Worm (Caenorhabditis elegans) whole organism, L2 larva: ENCODE data around the gene sre-2.
A peak's percentile ranks its signal among the peaks of the same experiment; 100 is the strongest.

Source experiments
- C34F6.9 ChIP-seq: fragments of 150-350 bp; optimal IDR thresholded peaks from 2 replicates; lab custom pipeline; 2014; ENCODE audit warnings: missing biosample characterization, missing genetic modification characterization
- F13H6.1 ChIP-seq: sonication (generic microtip); optimal IDR thresholded peaks from 2 replicates; lab custom pipeline; 2016; ENCODE audit warnings: missing genetic modification characterization, missing compliant biosample characterization
- R02D3.7 ChIP-seq: fragments of 150-350 bp; optimal IDR thresholded peaks from 2 replicates; lab custom pipeline; 2014; ENCODE audit warnings: missing biosample characterization, missing genetic modification characterization
- ZK546.5 ChIP-seq: sonication (generic microtip); optimal IDR thresholded peaks from 2 replicates; lab custom pipeline; 2017; ENCODE audit warnings: missing biosample characterization, missing genetic modification characterization
- alr-1 ChIP-seq: fragments of 150-350 bp; optimal IDR thresholded peaks from 2 replicates; lab custom pipeline; 2014; ENCODE audit warnings: missing biosample characterization, missing genetic modification characterization
- aly-2 ChIP-seq: fragments of 150-350 bp; optimal IDR thresholded peaks from 2 replicates; lab custom pipeline; 2014; ENCODE audit warnings: missing biosample characterization, missing genetic modification characterization
- ama-1 ChIP-seq: fragments of 150-350 bp; optimal IDR thresholded peaks from 2 replicates; lab custom pipeline; 2018; ENCODE audit warnings: inconsistent platforms
- blmp-1 ChIP-seq: sonication (generic microtip); optimal IDR thresholded peaks from 2 replicates; lab custom pipeline; 2017; ENCODE audit warnings: missing genetic modification characterization, mild to moderate bottlenecking, missing compliant biosample characterization, antibody characterized with exemption, moderate library complexity; ENCODE audit not compliant: insufficient read depth
- crh-2 ChIP-seq: sonication (generic microtip); optimal IDR thresholded peaks from 2 replicates; lab custom pipeline; 2017; ENCODE audit warnings: missing biosample characterization, missing genetic modification characterization
- dmd-4 ChIP-seq: sonication (generic microtip); optimal IDR thresholded peaks from 2 replicates; lab custom pipeline; 2017; ENCODE audit warnings: missing biosample characterization, missing genetic modification characterization
- elt-1 ChIP-seq: fragments of 150-350 bp; optimal IDR thresholded peaks from 2 replicates; lab custom pipeline; 2014; ENCODE audit warnings: missing biosample characterization, missing genetic modification characterization
- fos-1 ChIP-seq: fragments of 150-350 bp; optimal IDR thresholded peaks from 2 replicates; lab custom pipeline; 2014; ENCODE audit warnings: missing biosample characterization, missing genetic modification characterization
- gmeb-1 ChIP-seq: fragments of 150-350 bp; optimal IDR thresholded peaks from 2 replicates; lab custom pipeline; 2014; ENCODE audit warnings: missing biosample characterization, missing genetic modification characterization
- lin-11 ChIP-seq: fragments of 150-350 bp; sonication (generic microtip); optimal IDR thresholded peaks from 2 replicates; lab custom pipeline; 2014; ENCODE audit warnings: missing biosample characterization, missing genetic modification characterization, inconsistent platforms, mixed read lengths
- lsy-2 ChIP-seq, 2 experiments: fragments of 150-350 bp in 1 of 2; sonication (generic microtip) in 1 of 2; optimal IDR thresholded peaks; 2 replicates each; lab custom pipeline; 2014 to 2017; ENCODE audit warnings: missing biosample characterization in 2 of 2, missing genetic modification characterization in 2 of 2
- mab-5 ChIP-seq: fragments of 150-350 bp; optimal IDR thresholded peaks from 2 replicates; lab custom pipeline; 2014; ENCODE audit warnings: missing biosample characterization, missing genetic modification characterization
- mbf-1 ChIP-seq: sonication (generic microtip); optimal IDR thresholded peaks from 2 replicates; lab custom pipeline; 2017; ENCODE audit warnings: missing biosample characterization, missing genetic modification characterization
- mdl-1 ChIP-seq, 2 experiments: fragments of 150-350 bp in 1 of 2; sonication (generic microtip) in 1 of 2; optimal IDR thresholded peaks; 2 replicates each; lab custom pipeline; 2017; ENCODE audit warnings: missing biosample characterization in 2 of 2, missing genetic modification characterization in 2 of 2
- nhr-10 ChIP-seq: sonication (generic microtip); optimal IDR thresholded peaks from 2 replicates; lab custom pipeline; 2017; ENCODE audit warnings: missing biosample characterization, missing genetic modification characterization
- nhr-11 ChIP-seq: fragments of 150-350 bp; optimal IDR thresholded peaks from 2 replicates; lab custom pipeline; 2014; ENCODE audit warnings: missing biosample characterization, missing genetic modification characterization
- nhr-129 ChIP-seq: fragments of 150-350 bp; optimal IDR thresholded peaks from 2 replicates; lab custom pipeline; 2014; ENCODE audit warnings: missing biosample characterization, missing genetic modification characterization
- nhr-21 ChIP-seq: fragments of 150-350 bp; optimal IDR thresholded peaks from 2 replicates; lab custom pipeline; 2014; ENCODE audit warnings: missing biosample characterization, missing genetic modification characterization
- nhr-23 ChIP-seq: fragments of 150-350 bp; optimal IDR thresholded peaks from 2 replicates; lab custom pipeline; 2014; ENCODE audit warnings: missing biosample characterization, missing genetic modification reagents, missing genetic modification characterization
- nhr-237 ChIP-seq: fragments of 150-350 bp; optimal IDR thresholded peaks from 2 replicates; lab custom pipeline; 2014; ENCODE audit warnings: missing biosample characterization, missing genetic modification characterization
- nhr-25 ChIP-seq: fragments of 150-350 bp; sonication (generic microtip); optimal IDR thresholded peaks from 3 replicates; lab custom pipeline; 2014; ENCODE audit warnings: missing biosample characterization, missing genetic modification characterization
- nhr-6 ChIP-seq: fragments of 150-350 bp; optimal IDR thresholded peaks from 2 replicates; lab custom pipeline; 2014; ENCODE audit warnings: missing biosample characterization, missing genetic modification characterization
- peb-1 ChIP-seq: fragments of 150-350 bp; optimal IDR thresholded peaks from 2 replicates; lab custom pipeline; 2014; ENCODE audit warnings: missing biosample characterization, missing genetic modification characterization
- sem-4 ChIP-seq: fragments of 150-350 bp; optimal IDR thresholded peaks from 2 replicates; lab custom pipeline; 2014; ENCODE audit warnings: missing biosample characterization, missing genetic modification reagents, missing genetic modification characterization
- skn-1 ChIP-seq: sonication (generic microtip); optimal IDR thresholded peaks from 2 replicates; lab custom pipeline; 2017; ENCODE audit warnings: missing biosample characterization, missing genetic modification characterization
- sma-9 ChIP-seq, 2 experiments: fragments of 150-350 bp in 1 of 2; sonication (generic microtip) in 1 of 2; optimal IDR thresholded peaks; 2 replicates each; lab custom pipeline; 2014 to 2016; ENCODE audit warnings: missing genetic modification characterization in 2 of 2, mild to moderate bottlenecking in 1 of 2, missing biosample characterization in 1 of 2, missing compliant biosample characterization in 1 of 2, missing genetic modification reagents in 1 of 2, moderate library complexity in 1 of 2
- snpc-4 ChIP-seq: fragments of 150-350 bp; optimal IDR thresholded peaks from 2 replicates; lab custom pipeline; 2014; ENCODE audit warnings: missing biosample characterization, missing genetic modification characterization
- unc-39 ChIP-seq: fragments of 150-350 bp; optimal IDR thresholded peaks from 2 replicates; lab custom pipeline; 2014; ENCODE audit warnings: missing biosample characterization, missing genetic modification characterization
- unc-55 ChIP-seq: fragments of 150-350 bp; sonication (generic microtip); optimal IDR thresholded peaks from 3 replicates; lab custom pipeline; 2014; ENCODE audit warnings: missing biosample characterization, missing genetic modification reagents, missing genetic modification characterization
- zag-1 ChIP-seq: fragments of 150-350 bp; optimal IDR thresholded peaks from 2 replicates; lab custom pipeline; 2014; ENCODE audit warnings: missing biosample characterization, missing genetic modification characterization
- ztf-1 ChIP-seq: fragments of 200-800 bp; sonication (Bioruptor generic); conservative IDR thresholded peaks from 2 replicates; pipeline ENCODE4 v1.3.6; 2022; ENCODE audit warnings: missing genetic modification characterization, missing compliant biosample characterization
- ztf-4 ChIP-seq: fragments of 150-350 bp; optimal IDR thresholded peaks from 2 replicates; lab custom pipeline; 2014; ENCODE audit warnings: missing biosample characterization, missing genetic modification characterization

Gene sre-2

DNA sequence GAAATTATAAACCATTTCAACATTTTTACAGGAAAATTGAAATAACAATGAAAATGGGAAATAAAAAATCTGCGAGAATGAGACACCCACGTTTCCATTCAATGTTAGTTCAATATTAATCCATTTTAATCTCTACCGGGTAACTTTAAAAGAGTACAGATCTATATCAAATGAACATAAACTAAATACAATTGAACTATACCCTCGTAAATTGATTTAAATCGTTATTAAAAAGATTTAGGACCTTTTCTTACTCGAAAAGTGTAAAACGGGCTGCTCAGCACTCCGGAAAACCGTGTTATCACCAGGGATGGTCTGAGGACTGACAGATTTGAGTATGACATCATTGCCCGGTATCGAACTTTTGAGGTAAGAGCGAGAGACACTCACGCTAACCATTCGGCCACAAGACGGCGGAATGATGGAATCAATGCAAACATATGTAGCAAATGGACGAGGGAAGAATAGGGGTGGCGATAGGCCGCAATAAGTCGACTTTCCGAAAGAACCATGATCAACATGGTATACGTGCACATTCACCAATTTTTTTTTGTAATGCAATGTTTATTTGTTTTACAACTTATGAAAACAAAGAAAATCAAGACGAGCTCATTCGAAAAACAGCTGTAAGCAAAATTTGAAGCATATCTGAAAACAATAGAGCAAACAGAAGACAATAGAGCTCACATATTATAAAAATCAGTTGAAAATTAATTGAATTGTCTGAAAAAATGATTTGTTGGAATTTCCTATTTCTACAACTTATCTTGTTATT, 5.2 kb upstream of the sre-2 start, which contains the start of the genes chst-1 and C41C4.9 (continued):
- TF ChIP-seq elt-1 (tag; lab: Kevin White, UChicago), result no peak

DNA sequence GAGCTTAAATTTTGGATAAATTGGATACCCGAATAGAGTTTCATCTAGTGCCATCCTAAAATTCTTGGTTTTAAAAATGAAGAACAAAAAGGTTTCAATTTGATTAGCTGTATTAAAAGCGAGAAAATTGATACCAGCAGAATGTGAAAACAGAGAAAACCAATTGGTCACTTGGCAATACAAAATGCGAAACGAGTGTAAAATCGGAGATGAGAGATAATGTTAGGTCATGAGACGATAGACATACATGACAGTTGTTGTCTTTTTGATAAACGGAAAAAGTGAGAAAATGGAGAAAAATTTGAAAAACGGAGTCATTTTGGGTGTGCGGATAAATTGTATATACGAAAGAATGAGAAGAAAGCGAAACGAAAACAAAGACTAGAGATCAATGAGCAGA, 3.1 kb upstream of the sre-2 start, which contains the start of gene sfxn-5:
Gene sfxn-5, minus strand, starts transcription at position 55 of the 400 bp plus-strand sequence.
- TF ChIP-seq blmp-1 (tag; lab: Kevin White, UChicago) (peak; percentile 42), nhr-237 (tag; lab: Kevin White, UChicago) (no peak), sma-9 (GFP tag; optimal IDR thresholded peaks at IDR 0.05; lab: Kevin White, UChicago) (peak; percentile 34), sma-9 (tag; optimal IDR thresholded peaks at IDR 0.05; lab: Kevin White, UChicago) (no peak), aly-2 (no peak), C34F6.9 (tag; lab: Kevin White, UChicago) (peak; percentile 38), fos-1 (tag; lab: Kevin White, UChicago) (peak; percentile 74), crh-2 (tag; lab: Kevin White, UChicago) (peak; percentile 10), ZK546.5 (tag; lab: Kevin White, UChicago) (no peak), lsy-2 (tag; optimal IDR thresholded peaks at IDR 0.05; lab: Kevin White, UChicago) (peak in 1 of 2 experiments; percentile 45), zag-1 (tag; lab: Kevin White, UChicago) (no peak), skn-1 (tag; lab: Kevin White, UChicago) (peak; percentile 4), F13H6.1 (tag; lab: Kevin White, UChicago) (peak; percentile 33), nhr-129 (tag; lab: Kevin White, UChicago) (peak; percentile 40)

DNA sequence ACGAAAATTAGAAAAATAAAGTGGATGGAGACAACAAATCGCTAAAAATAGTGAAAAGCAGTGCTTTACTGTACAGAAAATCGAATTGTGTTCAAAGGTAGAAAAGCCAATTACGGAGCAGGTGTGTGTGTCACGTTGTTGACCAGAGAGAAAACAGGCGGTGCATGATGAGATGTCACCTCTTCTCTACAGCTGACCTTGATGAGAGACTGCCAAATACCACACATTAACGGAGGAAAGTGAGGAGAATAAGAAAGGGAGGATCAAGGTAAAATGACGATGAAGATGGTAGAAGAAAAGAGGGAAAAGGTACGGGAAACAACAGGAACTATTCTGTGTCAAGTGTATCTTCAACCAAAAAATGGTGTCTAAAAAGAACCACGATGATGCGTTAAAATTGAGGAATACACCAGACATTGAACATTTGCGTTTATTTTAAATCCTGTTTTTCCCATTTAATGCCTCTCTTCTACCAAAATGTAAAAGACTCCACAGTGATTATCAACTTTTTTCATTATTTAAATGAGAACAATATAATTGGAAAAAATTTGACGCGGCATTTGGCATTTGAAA, 2.6 kb downstream of the sre-2 start:
- TF ChIP-seq snpc-4 (tag; lab: Kevin White, UChicago) (no peak), nhr-25 (peak; percentile 78), nhr-129 (tag; lab: Kevin White, UChicago) (peak; percentile 52)

DNA sequence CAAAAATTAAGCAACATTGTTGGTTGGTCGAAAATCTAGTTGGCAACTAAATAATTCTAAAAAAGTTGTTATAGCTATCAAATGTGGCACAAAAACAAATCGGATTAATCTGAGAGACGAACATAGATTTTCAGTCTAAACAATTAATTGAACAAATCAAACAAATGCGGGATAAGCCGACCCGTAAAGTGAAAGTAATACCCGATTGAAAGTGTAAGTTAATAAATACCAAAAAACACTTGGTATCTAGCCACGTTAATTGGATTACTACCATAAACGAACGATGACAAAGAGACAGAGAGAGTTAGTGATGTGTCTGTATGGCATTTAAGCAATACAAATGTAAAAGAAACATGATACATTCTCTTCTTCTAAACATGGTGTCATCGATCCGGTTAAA, 8.0 kb downstream of the sre-2 start:
- TF ChIP-seq mbf-1 (tag; lab: Kevin White, UChicago) (no peak), nhr-11 (tag; lab: Kevin White, UChicago) (no peak), blmp-1 (tag; lab: Kevin White, UChicago) (peak; percentile 68), unc-39 (no peak), zag-1 (tag; lab: Kevin White, UChicago) (no peak), nhr-10 (tag; lab: Kevin White, UChicago) (no peak), peb-1 (tag; lab: Kevin White, UChicago) (no peak), nhr-21 (no peak)

- no peak for TF ChIP-seq gmeb-1
- TF ChIP-seq snpc-4 (tag; lab: Kevin White, UChicago), result no peak
- TF ChIP-seq nhr-6 (tag; lab: Kevin White, UChicago), result no peak
- no peak for TF ChIP-seq R02D3.7
Measured at ce11 chrII:8093283-8093682, 8.7 kb downstream of the sre-2 start.

DNA sequence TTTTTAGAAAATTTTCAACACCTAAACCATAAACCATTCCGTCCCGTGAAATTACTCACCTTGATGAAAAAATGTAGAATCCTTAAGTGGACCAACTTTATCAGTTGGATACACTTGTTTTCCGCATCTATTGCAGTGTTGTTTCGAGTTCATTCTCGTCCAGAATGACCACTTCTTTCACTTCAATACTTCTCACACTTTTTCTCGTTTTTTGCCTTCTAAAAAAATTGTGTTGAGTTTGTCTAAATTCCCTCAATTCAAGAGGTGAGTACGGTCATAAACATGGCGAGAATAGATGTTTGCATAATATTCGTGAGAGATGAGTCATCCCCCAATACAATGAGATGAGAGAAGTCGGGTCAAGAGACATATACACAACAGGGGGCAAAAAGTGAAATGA, 9.4 kb downstream of the sre-2 start, which contains the start of gene ltd-1:
Gene ltd-1, minus strand, starts transcription at position 218 of the 400 bp plus-strand sequence.
- TF ChIP-seq C34F6.9 (tag; lab: Kevin White, UChicago) (no peak), ztf-1 (GFP tag; lab: Robert Waterston, UW) (no peak), nhr-6 (tag; lab: Kevin White, UChicago) (no peak)

ce11 chrII:8091528-8091927, 10.4 kb downstream of the sre-2 start:
- TF ChIP-seq nhr-237 (tag; lab: Kevin White, UChicago) (no peak), elt-1 (tag; lab: Kevin White, UChicago) (no peak), nhr-11 (tag; lab: Kevin White, UChicago) (no peak), ZK546.5 (tag; lab: Kevin White, UChicago) (no peak), nhr-25 (peak; percentile 59), alr-1 (tag; lab: Kevin White, UChicago) (no peak), gmeb-1 (peak; percentile 74), mab-5 (tag; lab: Kevin White, UChicago) (no peak), sem-4 (tag; lab: Kevin White, UChicago) (no peak), ztf-1 (GFP tag; lab: Robert Waterston, UW) (no peak), unc-55 (GFP tag; lab: Kevin White, UChicago) (peak; percentile 64), sma-9 (GFP tag; optimal IDR thresholded peaks at IDR 0.05; lab: Kevin White, UChicago) (peak; percentile 67), sma-9 (tag; optimal IDR thresholded peaks at IDR 0.05; lab: Kevin White, UChicago) (no peak), nhr-23 (tag; lab: Kevin White, UChicago) (no peak), mdl-1 (tag; optimal IDR thresholded peaks at IDR 0.05; lab: Kevin White, UChicago) (peak; percentile 24 to 34), ztf-4 (tag; lab: Kevin White, UChicago) (no peak), nhr-21 (peak; percentile 55), aly-2 (no peak), dmd-4 (no peak), lin-11 (tag; lab: Kevin White, UChicago) (no peak), R02D3.7 (no peak), zag-1 (tag; lab: Kevin White, UChicago) (no peak), ama-1 (lab: Kevin White, UChicago) (peak; percentile 84), snpc-4 (tag; lab: Kevin White, UChicago) (peak; percentile 98), fos-1 (tag; lab: Kevin White, UChicago) (peak; percentile 78)
